Fruit fly (Drosophila melanogaster): ENCODE data around the gene CG5608.
"Not testable (repeated sequence)": the region's sequence is repeated elsewhere in the genome, so short reads cannot be mapped to it uniquely, and the experiment has no call there.

CG5608 gene

dm6 chr3R:12465198-12465597 is at the start of gene CG5608:
CG5608 (minus strand) TSS chr3R:12465298.
- not testable (repeated sequence) for TF ChIP-seq EcR (GFP tag; optimal IDR thresholded peaks at IDR 0.05); Dll (optimal IDR thresholded peaks at IDR 0.05); usp (GFP tag; optimal IDR thresholded peaks at IDR 0.05)

dm6 chr3R:12508776-12509175 is 43.7 kb upstream of the CG5608 start, which contains the start of gene Hsp70Bc:
Hsp70Bc (plus strand) TSS chr3R:12509076.
- not testable (repeated sequence) for TF ChIP-seq psq, pan, Dll (optimal IDR thresholded peaks at IDR 0.05)

- not testable (repeated sequence) for TF ChIP-seq EcR (GFP tag; optimal IDR thresholded peaks at IDR 0.05); Dll (optimal IDR thresholded peaks at IDR 0.05); psq (optimal IDR thresholded peaks at IDR 0.05)
Observed at dm6 chr3R:12505493-12505892, 40.4 kb upstream of the CG5608 start, which contains the start of gene Hsp70Bb. Hsp70Bb (plus strand) TSS chr3R:12505793.

dm6 chr3R:12502210-12502609 is 37.1 kb upstream of the CG5608 start, which contains the start of gene Hsp70Bbb:
Hsp70Bbb (plus strand) TSS chr3R:12502510.
- TF ChIP-seq Dll (optimal IDR thresholded peaks at IDR 0.05); usp (GFP tag; optimal IDR thresholded peaks at IDR 0.05); psq (optimal IDR thresholded peaks at IDR 0.05): not testable (repeated sequence)

dm6 chr3R:12467675-12468074 is 2.6 kb upstream of the CG5608 start, which contains the start of gene Hsp70Ba:
Hsp70Ba (minus strand) TSS chr3R:12467776.
- not testable (repeated sequence) for TF ChIP-seq usp (GFP tag; optimal IDR thresholded peaks at IDR 0.05); EcR (GFP tag; optimal IDR thresholded peaks at IDR 0.05); CG8478 (optimal IDR thresholded peaks at IDR 0.05)

dm6 chr3R:12459879-12460522 is 5.1 kb downstream of the CG5608 start, which contains the start of the genes CG5961 and Polr3C:
CG5961 (minus strand) TSS chr3R:12460294.
Polr3C (plus strand) TSS chr3R:12460414.
- no peak for TF ChIP-seq EcR (GFP tag; optimal IDR thresholded peaks at IDR 0.05)
- TF ChIP-seq pan (optimal IDR thresholded peaks at IDR 0.05): no peak
- TF ChIP-seq CG8478 (optimal IDR thresholded peaks at IDR 0.05): no peak

dm6 chr3R:12456370-12456940 is 8.6 kb downstream of the CG5608 start, which contains the start of gene trus:
trus (plus strand) TSS chr3R:12456573.
- TF ChIP-seq EcR (GFP tag; optimal IDR thresholded peaks at IDR 0.05) (no peak), pan (optimal IDR thresholded peaks at IDR 0.05) (no peak), Dll (optimal IDR thresholded peaks at IDR 0.05) (no peak), CG8478 (optimal IDR thresholded peaks at IDR 0.05) (no peak)

dm6 chr3R:12454492-12454891 is 10.6 kb downstream of the CG5608 start:
- TF ChIP-seq usp (GFP tag; optimal IDR thresholded peaks at IDR 0.05) (no peak), pan (optimal IDR thresholded peaks at IDR 0.05) (no peak), Dll (optimal IDR thresholded peaks at IDR 0.05) (no peak), CG8478 (optimal IDR thresholded peaks at IDR 0.05) (no peak), EcR (GFP tag; optimal IDR thresholded peaks at IDR 0.05) (no peak), psq (optimal IDR thresholded peaks at IDR 0.05) (no peak)

- TF ChIP-seq pan (optimal IDR thresholded peaks at IDR 0.05): no peak
- TF ChIP-seq usp (GFP tag; optimal IDR thresholded peaks at IDR 0.05): no peak
- TF ChIP-seq CG8478 (optimal IDR thresholded peaks at IDR 0.05): no peak
- no peak for TF ChIP-seq Dll (optimal IDR thresholded peaks at IDR 0.05)
- no peak for TF ChIP-seq EcR (GFP tag; optimal IDR thresholded peaks at IDR 0.05)
- TF ChIP-seq psq (optimal IDR thresholded peaks at IDR 0.05): no peak
Observed at dm6 chr3R:12451888-12452514, 13.1 kb downstream of the CG5608 start, which contains the start of gene CG5509. CG5509 (plus strand) TSS chr3R:12452464.

- TF ChIP-seq CG8478 (optimal IDR thresholded peaks at IDR 0.05) (no peak), EcR (GFP tag; optimal IDR thresholded peaks at IDR 0.05) (no peak), usp (GFP tag; optimal IDR thresholded peaks at IDR 0.05) (no peak), psq (optimal IDR thresholded peaks at IDR 0.05) (no peak), Dll (optimal IDR thresholded peaks at IDR 0.05) (no peak), pan (optimal IDR thresholded peaks at IDR 0.05) (no peak)
Observed at dm6 chr3R:12451376-12451775, 13.7 kb downstream of the CG5608 start.

dm6 chr3R:12450713-12451259 is 14.3 kb downstream of the CG5608 start:
- no peak for TF ChIP-seq CG8478 (optimal IDR thresholded peaks at IDR 0.05)
- TF ChIP-seq pan (optimal IDR thresholded peaks at IDR 0.05): no peak
- no peak for TF ChIP-seq usp (GFP tag; optimal IDR thresholded peaks at IDR 0.05)
- TF ChIP-seq Dll (optimal IDR thresholded peaks at IDR 0.05): no peak
- TF ChIP-seq EcR (GFP tag; optimal IDR thresholded peaks at IDR 0.05): no peak
- no peak for TF ChIP-seq psq (optimal IDR thresholded peaks at IDR 0.05)

- TF ChIP-seq psq (optimal IDR thresholded peaks at IDR 0.05) (no peak), usp (GFP tag; optimal IDR thresholded peaks at IDR 0.05) (no peak), EcR (GFP tag; optimal IDR thresholded peaks at IDR 0.05) (no peak)
Observed at dm6 chr3R:12449617-12450242, 15.4 kb downstream of the CG5608 start.
